Fruit fly (Drosophila melanogaster) whole organism, prepupa: ENCODE data around the gene nAChRalpha5.

Experiments used
- CG1621 ChIP-seq: fragments of 200-800 bp; sonication (Bioruptor generic); optimal IDR thresholded peaks from 3 replicates; lab custom pipeline; 2018; ENCODE audit warnings: missing biosample characterization, mild to moderate bottlenecking, missing genetic modification characterization
- CG4318 ChIP-seq: fragments of 200-800 bp; sonication (Bioruptor generic); optimal IDR thresholded peaks from 3 replicates; lab custom pipeline; 2017; ENCODE audit warnings: missing biosample characterization, mild to moderate bottlenecking, missing genetic modification characterization
- CG6808 ChIP-seq: fragments of 200-800 bp; sonication (Bioruptor generic); optimal IDR thresholded peaks from 3 replicates; lab custom pipeline; 2017; ENCODE audit warnings: missing biosample characterization, missing genetic modification characterization, mild to moderate bottlenecking, moderate library complexity, missing genetic modification reagents
- Eip78C ChIP-seq: fragments of 200-800 bp; sonication (Bioruptor generic); peaks from one replicate; lab custom pipeline; 2016; ENCODE audit warnings: missing biosample characterization, missing genetic modification characterization
- fd59A ChIP-seq: fragments of 200-800 bp; sonication (Bioruptor generic); optimal IDR thresholded peaks from 2 replicates; lab custom pipeline; 2017; ENCODE audit warnings: missing biosample characterization, mild to moderate bottlenecking, missing genetic modification characterization, missing genetic modification reagents

dm6 chr2L:14001887-14002286, 38.1 kb upstream of the nAChRalpha5 start:
- TF ChIP-seq CG4318 (GFP tag; lab: Kevin White, UChicago) (no peak), CG1621 (tag; lab: Kevin White, UChicago) (no peak), CG6808 (no peak), Eip78C (GFP tag; lab: Kevin White, UChicago) (no peak), fd59A (GFP tag; lab: Kevin White, UChicago) (no peak)
